Worm (Caenorhabditis elegans) whole organism, mixed stage, embryonic: ENCODE measurements around the gene C25E10.11.

ENCODE experiments used
- M03D4.4 ChIP-seq: sonication (generic microtip); optimal IDR thresholded peaks from 2 replicates; lab custom pipeline; 2017; ENCODE audit warnings: mild to moderate bottlenecking, missing genetic modification characterization, missing compliant biosample characterization
- ces-1 ChIP-seq: fragments of 150-350 bp; optimal IDR thresholded peaks from 2 replicates; lab custom pipeline; 2014; ENCODE audit warnings: missing biosample characterization, missing genetic modification reagents, missing genetic modification characterization
- elt-1 ChIP-seq: sonication (generic microtip); optimal IDR thresholded peaks from 2 replicates; lab custom pipeline; 2017; ENCODE audit warnings: missing genetic modification characterization, mild to moderate bottlenecking, missing compliant biosample characterization, antibody characterized with exemption, moderate library complexity, borderline replicate concordance; ENCODE audit not compliant: insufficient read depth
- lin-13 ChIP-seq: fragments of 150-350 bp; optimal IDR thresholded peaks from 2 replicates; lab custom pipeline; 2014; ENCODE audit warnings: missing biosample characterization, missing genetic modification characterization
- lin-32 ChIP-seq: fragments of 200-800 bp; sonication (Bioruptor generic); optimal IDR thresholded peaks from 2 replicates; lab custom pipeline; 2018; ENCODE audit warnings: mild to moderate bottlenecking, missing genetic modification characterization, missing compliant biosample characterization
- lsy-2 ChIP-seq: fragments of 150-350 bp; optimal IDR thresholded peaks from 2 replicates; lab custom pipeline; 2014; ENCODE audit warnings: missing biosample characterization, missing genetic modification characterization
- mab-5 ChIP-seq: fragments of 150-350 bp; optimal IDR thresholded peaks from 2 replicates; lab custom pipeline; 2014; ENCODE audit warnings: missing biosample characterization, missing genetic modification characterization
- nhr-76 ChIP-seq: sonication (generic microtip); optimal IDR thresholded peaks from 2 replicates; lab custom pipeline; 2017; ENCODE audit warnings: missing biosample characterization, missing genetic modification characterization
- pha-4 ChIP-seq: fragments of 150-350 bp; optimal IDR thresholded peaks from 2 replicates; lab custom pipeline; 2018; ENCODE audit warnings: missing biosample characterization, missing genetic modification reagents, missing genetic modification characterization
- snpc-4 ChIP-seq: fragments of 150-350 bp; optimal IDR thresholded peaks from 2 replicates; lab custom pipeline; 2014; ENCODE audit warnings: missing biosample characterization, missing genetic modification characterization
- sptf-1 ChIP-seq: sonication (generic microtip); optimal IDR thresholded peaks from 2 replicates; lab custom pipeline; 2017; ENCODE audit warnings: mild to moderate bottlenecking, missing genetic modification characterization, moderate library complexity, missing compliant biosample characterization
- unc-39 ChIP-seq: fragments of 150-350 bp; optimal IDR thresholded peaks from 2 replicates; lab custom pipeline; 2014; ENCODE audit warnings: missing biosample characterization, missing genetic modification characterization
- unc-62 ChIP-seq: fragments of 150-350 bp; optimal IDR thresholded peaks from 2 replicates; lab custom pipeline; 2014; ENCODE audit warnings: missing biosample characterization, missing genetic modification reagents, missing genetic modification characterization
- ztf-11 ChIP-seq: fragments of 150-350 bp; optimal IDR thresholded peaks from 2 replicates; lab custom pipeline; 2014; ENCODE audit warnings: missing biosample characterization, missing genetic modification characterization

DNA sequence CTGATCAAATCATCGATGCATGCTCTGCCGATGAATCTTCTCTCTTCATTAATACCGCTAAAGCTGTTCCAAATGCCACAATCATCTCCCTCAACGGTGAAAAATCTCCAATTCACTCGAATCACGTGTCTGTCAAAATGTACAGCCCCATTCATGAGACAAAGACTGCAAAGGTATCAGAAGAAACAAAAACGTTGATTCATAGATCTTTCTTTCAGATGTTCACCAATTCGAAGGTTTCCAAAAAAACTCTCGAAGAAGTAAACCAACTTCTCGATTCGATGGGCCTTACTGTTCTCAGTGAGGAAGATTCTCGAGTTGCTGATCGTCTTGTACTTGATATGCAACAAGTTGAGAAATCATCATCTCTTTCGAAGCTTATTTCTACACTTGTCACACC is 38.1 kb upstream of the C25E10.11 start:
- TF ChIP-seq M03D4.4 (tag; lab: Kevin White, UChicago) = no peak
- TF ChIP-seq ztf-11 (tag; lab: Kevin White, UChicago) = no peak
- no peak for TF ChIP-seq lsy-2 (tag; lab: Kevin White, UChicago)
- TF ChIP-seq nhr-76 = no peak
- no peak for TF ChIP-seq unc-62 (GFP tag; lab: Kevin White, UChicago)
- no peak for TF ChIP-seq snpc-4 (tag; lab: Kevin White, UChicago)
- no peak for TF ChIP-seq pha-4 (tag; lab: Kevin White, UChicago)
- no peak for TF ChIP-seq mab-5
- no peak for TF ChIP-seq elt-1 (tag; lab: Kevin White, UChicago)
- TF ChIP-seq lin-13 = no peak
- no peak for TF ChIP-seq ces-1 (GFP tag; lab: Kevin White, UChicago)
- TF ChIP-seq sptf-1 = no peak
- TF ChIP-seq lin-32 (GFP tag; lab: Kevin White, UChicago) = no peak
- no peak for TF ChIP-seq unc-39
